Fruit fly (Drosophila melanogaster): Measurements from ENCODE around the gene CG2201.

CG2201 gene

dm6 chr2L:21629814-21630562 lies 6.1 kb upstream of the CG2201 start, which contains the start of gene Df31 (continued):
- TF ChIP-seq acj6 (GFP tag; optimal IDR thresholded peaks at IDR 0.05) = peak; percentile 12
- peak; percentile 49 for TF ChIP-seq Sox14 (GFP tag; optimal IDR thresholded peaks at IDR 0.05)
- peak; percentile 13 for TF ChIP-seq CG6808 (GFP tag; optimal IDR thresholded peaks at IDR 0.05)
- peak; percentile 48 for TF ChIP-seq CG6854 (GFP tag; optimal IDR thresholded peaks at IDR 0.05)
- peak; percentile 19 for TF ChIP-seq Hr39 (GFP tag; optimal IDR thresholded peaks at IDR 0.05)
- peak; percentile 16 for TF ChIP-seq CG8319 (GFP tag; optimal IDR thresholded peaks at IDR 0.05)
- TF ChIP-seq Hr38 (GFP tag; optimal IDR thresholded peaks at IDR 0.05) = no peak
- TF ChIP-seq dsx (GFP tag; optimal IDR thresholded peaks at IDR 0.05; ENCODE audit: poor library complexity, severe bottlenecking) = peak; percentile 44
- TF ChIP-seq svp (GFP tag) = peak; percentile 76

- TF ChIP-seq Smox (GFP tag; optimal IDR thresholded peaks at IDR 0.05) = no peak
- TF ChIP-seq fkh (GFP tag; optimal IDR thresholded peaks at IDR 0.05) = peak; percentile 78
- no peak for TF ChIP-seq Eip93F (GFP tag; optimal IDR thresholded peaks at IDR 0.05)
- peak; percentile 77 for TF ChIP-seq svp (GFP tag)
- TF ChIP-seq CG6163 (GFP tag; IDR thresholded peaks at IDR 0.05) = peak; percentile 60
- peak; percentile 97 for TF ChIP-seq CG1621 (tag; optimal IDR thresholded peaks at IDR 0.05)
These were observed 5.4 kb upstream of the CG2201 start for dm6 chr2L:21629149-21629813.

- TF ChIP-seq eg (GFP tag; IDR thresholded peaks at IDR 0.05) (no peak), Sox102F (GFP tag; optimal IDR thresholded peaks at IDR 0.05) (no peak), fd59A (GFP tag; optimal IDR thresholded peaks at IDR 0.05) (no peak), CG6808 (GFP tag; optimal IDR thresholded peaks at IDR 0.05) (peak; percentile 7), CG8632 (GFP tag; optimal IDR thresholded peaks at IDR 0.05) (no peak), CG31627 (GFP tag; optimal IDR thresholded peaks at IDR 0.05) (no peak), Hr4 (GFP tag; optimal IDR thresholded peaks at IDR 0.05) (no peak), CG8119 (GFP tag; IDR thresholded peaks at IDR 0.05) (0 out of 3 replicates have a peak, but pooled peaks have one; percentile 14), dsx (GFP tag; optimal IDR thresholded peaks at IDR 0.05; ENCODE audit: poor library complexity, severe bottlenecking) (peak; percentile 34), CG9139 (GFP tag; optimal IDR thresholded peaks at IDR 0.05) (peak; percentile 4), CG11294 (GFP tag; IDR thresholded peaks at IDR 0.05) (no peak), CG6276 (GFP tag; optimal IDR thresholded peaks at IDR 0.05) (peak; percentile 24), Met (GFP tag; optimal IDR thresholded peaks at IDR 0.05) (no peak), Eip78C (GFP tag) (peak; percentile 53), CG1621 (tag; optimal IDR thresholded peaks at IDR 0.05) (peak; percentile 33), Hr38 (GFP tag; optimal IDR thresholded peaks at IDR 0.05) (no peak), esn (GFP tag; optimal IDR thresholded peaks at IDR 0.05) (no peak), Ets96B (tag; optimal IDR thresholded peaks at IDR 0.05) (peak; percentile 3), CG3919 (GFP tag; optimal IDR thresholded peaks at IDR 0.05) (no peak), ss (GFP tag; optimal IDR thresholded peaks at IDR 0.05) (peak in 1 of 2 experiments; percentile 35), salr (GFP tag; optimal IDR thresholded peaks at IDR 0.05) (no peak)
These were observed 4.7 kb upstream of the CG2201 start for dm6 chr2L:21628533-21628932.

dm6 chr2L:21627957-21628356 lies 4.1 kb upstream of the CG2201 start:
- TF ChIP-seq CG6163 (GFP tag; IDR thresholded peaks at IDR 0.05) (peak; percentile 15; the same call in 1 of the 3 replicates), CG8632 (GFP tag; optimal IDR thresholded peaks at IDR 0.05) (no peak), svp (GFP tag) (peak; percentile 88)

- TF ChIP-seq achi (GFP tag; optimal IDR thresholded peaks at IDR 0.05) (peak; percentile 48), Eip78C (GFP tag) (no peak), Ets21C (GFP tag; optimal IDR thresholded peaks at IDR 0.05) (no peak), svp (GFP tag) (peak; percentile 27)
These were observed 550 bp upstream of the CG2201 start for dm6 chr2L:21624472-21624787.

All from whole organism, prepupa.